Fruit fly (Drosophila melanogaster) whole organism, pupa: ENCODE results near the gene CG16865.
A peak's percentile ranks its signal among the peaks of the same experiment; 100 is the strongest.

Experiments
- CG10348 ChIP-seq: fragments of 200-800 bp; sonication (Bioruptor generic); IDR thresholded peaks from 2 replicates; pipeline ENCODE4 v1.3.6; 2022; ENCODE audit warnings: missing biosample characterization, missing genetic modification characterization
- CG12605 ChIP-seq: fragments of 200-800 bp; sonication (Bioruptor generic); IDR thresholded peaks from 2 replicates; pipeline ENCODE4 v1.3.6; 2022; ENCODE audit warnings: missing biosample characterization, missing genetic modification characterization
- CG13204 ChIP-seq: fragments of 200-800 bp; sonication (Bioruptor generic); optimal IDR thresholded peaks from 2 replicates; lab custom pipeline; 2018; ENCODE audit warnings: missing biosample characterization, mild to moderate bottlenecking, missing genetic modification characterization, moderate library complexity
- CG14655 ChIP-seq: fragments of 200-800 bp; sonication (Bioruptor generic); optimal IDR thresholded peaks from 3 replicates; lab custom pipeline; 2017; ENCODE audit warnings: mild to moderate bottlenecking, missing biosample characterization, missing genetic modification reagents, missing genetic modification characterization
- CG15710 ChIP-seq: fragments of 200-800 bp; sonication (Bioruptor generic); optimal IDR thresholded peaks from 2 replicates; lab custom pipeline; 2018; ENCODE audit warnings: missing biosample characterization, mild to moderate bottlenecking, missing genetic modification characterization, moderate library complexity
- CG17806 ChIP-seq: fragments of 200-800 bp; sonication (Bioruptor generic); optimal IDR thresholded peaks from 2 replicates; lab custom pipeline; 2018; ENCODE audit warnings: missing biosample characterization, mild to moderate bottlenecking, missing genetic modification characterization, moderate library complexity
- CG32121 ChIP-seq: fragments of 200-800 bp; sonication (Bioruptor generic); IDR thresholded peaks from 2 replicates; pipeline ENCODE4 v1.3.6; 2022; ENCODE audit warnings: missing biosample characterization, missing genetic modification characterization
- CG34367 ChIP-seq: fragments of 200-800 bp; sonication (Bioruptor generic); optimal IDR thresholded peaks from 2 replicates; lab custom pipeline; 2018; ENCODE audit warnings: missing biosample characterization, mild to moderate bottlenecking, missing genetic modification characterization
- CG4496 ChIP-seq: fragments of 200-800 bp; sonication (Bioruptor generic); IDR thresholded peaks from 3 replicates; pipeline ENCODE4 v1.3.6; 2022; ENCODE audit warnings: missing biosample characterization, missing genetic modification characterization
- CG8159 ChIP-seq: fragments of 200-800 bp; sonication (Bioruptor generic); optimal IDR thresholded peaks from 3 replicates; lab custom pipeline; 2018; ENCODE audit warnings: missing biosample characterization, mild to moderate bottlenecking, missing genetic modification characterization, moderate library complexity
- CG8301 ChIP-seq: fragments of 200-800 bp; sonication (Bioruptor generic); optimal IDR thresholded peaks from 2 replicates; lab custom pipeline; 2018; ENCODE audit warnings: missing biosample characterization, mild to moderate bottlenecking, missing genetic modification characterization
- CG9948 ChIP-seq: fragments of 200-800 bp; sonication (Bioruptor generic); optimal IDR thresholded peaks from 2 replicates; lab custom pipeline; 2018; ENCODE audit warnings: missing biosample characterization, mild to moderate bottlenecking, missing genetic modification characterization, moderate library complexity
- D1 ChIP-seq: fragments of 200-800 bp; sonication (Bioruptor generic); optimal IDR thresholded peaks from 2 replicates; lab custom pipeline; 2018; ENCODE audit warnings: missing biosample characterization, mild to moderate bottlenecking, missing genetic modification characterization, moderate library complexity
- EcR ChIP-seq: fragments of 200-800 bp; sonication (Bioruptor generic); optimal IDR thresholded peaks from 3 replicates; lab custom pipeline; 2019; ENCODE audit warnings: missing biosample characterization, missing genetic modification characterization, mild to moderate bottlenecking, moderate library complexity, missing genetic modification reagents
- Ets98B ChIP-seq: fragments of 200-800 bp; sonication (Bioruptor generic); IDR thresholded peaks from 2 replicates; pipeline ENCODE4 v1.3.6; 2022; ENCODE audit warnings: missing biosample characterization, missing genetic modification characterization
- Pif1A ChIP-seq: fragments of 200-800 bp; sonication (Bioruptor generic); optimal IDR thresholded peaks from 3 replicates; lab custom pipeline; 2016; ENCODE audit warnings: missing biosample characterization, missing genetic modification characterization
- Pif1B ChIP-seq: fragments of 200-800 bp; sonication (Bioruptor generic); optimal IDR thresholded peaks from 3 replicates; lab custom pipeline; 2016; ENCODE audit warnings: missing biosample characterization, missing genetic modification characterization
- Snoo ChIP-seq: fragments of 200-800 bp; sonication (Bioruptor generic); optimal IDR thresholded peaks from 3 replicates; lab custom pipeline; 2017; ENCODE audit warnings: missing biosample characterization, mild to moderate bottlenecking, missing genetic modification characterization, inconsistent platforms
- fd96Ca ChIP-seq: fragments of 200-800 bp; sonication (Bioruptor generic); IDR thresholded peaks from 3 replicates; pipeline ENCODE4 v1.3.6; 2022; ENCODE audit warnings: missing biosample characterization, missing genetic modification characterization
- gl ChIP-seq: fragments of 200-800 bp; sonication (Bioruptor generic); optimal IDR thresholded peaks from 2 replicates; lab custom pipeline; 2018; ENCODE audit warnings: missing biosample characterization, mild to moderate bottlenecking, missing genetic modification characterization
- rn ChIP-seq: fragments of 200-800 bp; sonication (Bioruptor generic); IDR thresholded peaks from 2 replicates; pipeline ENCODE4 v1.3.6; 2022; ENCODE audit warnings: missing biosample characterization, missing genetic modification characterization

The CG16865 gene

dm6 chr2L:13778648-13779047 is 32.7 kb upstream of the CG16865 start:
- TF ChIP-seq CG14655 (peak; percentile 67), CG17806 (tag; lab: Kevin White, UChicago) (no peak), CG13204 (GFP tag; lab: Kevin White, UChicago) (no peak), CG15710 (no peak), Snoo (tag; lab: Kevin White, UChicago) (no peak), fd96Ca (GFP tag; lab: Robert Waterston, UW) (no peak), Ets98B (peak; percentile 68), D1 (tag; lab: Kevin White, UChicago) (no peak), CG12605 (GFP tag; lab: Robert Waterston, UW) (peak; percentile 27; the same call in 1 of the 2 replicates), Pif1A (GFP tag; lab: Kevin White, UChicago) (peak; percentile 48), EcR (GFP tag; lab: Kevin White, UChicago) (no peak), Pif1B (peak; percentile 23), CG8159 (tag; lab: Kevin White, UChicago) (peak; percentile 1), CG4496 (GFP tag; lab: Robert Waterston, UW) (peak; percentile 65; the same call in 2 of the 3 replicates), CG10348 (no peak), CG9948 (tag; lab: Kevin White, UChicago) (peak; percentile 37), gl (tag; lab: Kevin White, UChicago) (no peak), CG8301 (peak; percentile 48), CG32121 (GFP tag; lab: Robert Waterston, UW) (peak; percentile 68), rn (GFP tag; lab: Robert Waterston, UW) (peak; percentile 48; the same call in 1 of the 2 replicates), CG34367 (tag; lab: Kevin White, UChicago) (no peak)

dm6 chr2L:13779162-13779561 is 32.2 kb upstream of the CG16865 start:
- TF ChIP-seq rn (GFP tag; lab: Robert Waterston, UW) (no peak), CG17806 (tag; lab: Kevin White, UChicago) (no peak), CG13204 (GFP tag; lab: Kevin White, UChicago) (no peak), gl (tag; lab: Kevin White, UChicago) (no peak), CG8301 (no peak), Ets98B (no peak), CG12605 (GFP tag; lab: Robert Waterston, UW) (no peak), Pif1A (GFP tag; lab: Kevin White, UChicago) (no peak), CG4496 (GFP tag; lab: Robert Waterston, UW) (no peak), CG15710 (no peak), CG32121 (GFP tag; lab: Robert Waterston, UW) (no peak), EcR (GFP tag; lab: Kevin White, UChicago) (no peak), fd96Ca (GFP tag; lab: Robert Waterston, UW) (no peak), CG14655 (no peak), Snoo (tag; lab: Kevin White, UChicago) (no peak), D1 (tag; lab: Kevin White, UChicago) (no peak)
- TF ChIP-seq, all 21 proteins: peak for 0

dm6 chr2L:13779795-13780108 is 31.6 kb upstream of the CG16865 start:
- TF ChIP-seq CG34367 (tag; lab: Kevin White, UChicago) (no peak), Pif1B (no peak), CG8301 (no peak), D1 (tag; lab: Kevin White, UChicago) (no peak), EcR (GFP tag; lab: Kevin White, UChicago) (peak; percentile 38), fd96Ca (GFP tag; lab: Robert Waterston, UW) (0 out of 3 replicates have a peak, but pooled peaks have one; percentile 27), CG8159 (tag; lab: Kevin White, UChicago) (no peak), gl (tag; lab: Kevin White, UChicago) (no peak), CG9948 (tag; lab: Kevin White, UChicago) (no peak), rn (GFP tag; lab: Robert Waterston, UW) (no peak), Ets98B (peak; percentile 52), CG4496 (GFP tag; lab: Robert Waterston, UW) (no peak), CG17806 (tag; lab: Kevin White, UChicago) (no peak), Snoo (tag; lab: Kevin White, UChicago) (no peak), CG13204 (GFP tag; lab: Kevin White, UChicago) (no peak), Pif1A (GFP tag; lab: Kevin White, UChicago) (no peak), CG14655 (no peak), CG32121 (GFP tag; lab: Robert Waterston, UW) (no peak), CG10348 (no peak), CG15710 (no peak), CG12605 (GFP tag; lab: Robert Waterston, UW) (peak; percentile 54; the same call in 1 of the 2 replicates)

dm6 chr2L:13780109-13780947 is 31.0 kb upstream of the CG16865 start, which contains the start of the genes CG9008 and p38b:
Gene CG9008 (minus strand): TSS chr2L:13780165.
Gene p38b (plus strand): TSS chr2L:13780689.
- TF ChIP-seq Pif1B (peak; percentile 71), CG32121 (GFP tag; lab: Robert Waterston, UW) (peak; percentile 52), rn (GFP tag; lab: Robert Waterston, UW) (peak; percentile 68), CG13204 (GFP tag; lab: Kevin White, UChicago) (no peak), CG34367 (tag; lab: Kevin White, UChicago) (peak; percentile 75), EcR (GFP tag; lab: Kevin White, UChicago) (no peak), Pif1A (GFP tag; lab: Kevin White, UChicago) (no peak), CG8301 (peak; percentile 81), CG10348 (no peak), Ets98B (peak; percentile 31), fd96Ca (GFP tag; lab: Robert Waterston, UW) (peak; percentile 49; the same call in 1 of the 3 replicates), CG8159 (tag; lab: Kevin White, UChicago) (peak; percentile 92), Snoo (tag; lab: Kevin White, UChicago) (peak; percentile 85), gl (tag; lab: Kevin White, UChicago) (no peak), CG14655 (no peak), CG4496 (GFP tag; lab: Robert Waterston, UW) (peak; percentile 49; the same call in 1 of the 3 replicates), CG15710 (peak; percentile 87), D1 (tag; lab: Kevin White, UChicago) (no peak), CG12605 (GFP tag; lab: Robert Waterston, UW) (no peak; the same call in none of the 2 replicates), CG17806 (tag; lab: Kevin White, UChicago) (peak; percentile 79), CG9948 (tag; lab: Kevin White, UChicago) (peak; percentile 84)
